Worm (Caenorhabditis elegans) whole organism, midembryonic: ENCODE data around the gene ipp-5.

Experiments used
- T22C8.4 ChIP-seq: fragments of 200-800 bp; sonication (Bioruptor generic); IDR thresholded peaks from 2 replicates; pipeline ENCODE4 v1.3.6; 2022; ENCODE audit warnings: missing genetic modification characterization, missing compliant biosample characterization
- cog-1 ChIP-seq: sonication (generic microtip); optimal IDR thresholded peaks from 2 replicates; lab custom pipeline; 2016; ENCODE audit warnings: missing genetic modification characterization, missing compliant biosample characterization
- flt-1 ChIP-seq: fragments of 200-800 bp; sonication (Bioruptor generic); IDR thresholded peaks from 2 replicates; pipeline ENCODE4 v1.3.6; 2022; ENCODE audit warnings: missing genetic modification characterization, missing compliant biosample characterization
- klf-2 ChIP-seq: fragments of 200-800 bp; sonication (Bioruptor generic); conservative IDR thresholded peaks from 2 replicates; pipeline ENCODE4 v1.3.6; 2022; ENCODE audit warnings: missing genetic modification reagents, missing genetic modification characterization, missing compliant biosample characterization

DNA sequence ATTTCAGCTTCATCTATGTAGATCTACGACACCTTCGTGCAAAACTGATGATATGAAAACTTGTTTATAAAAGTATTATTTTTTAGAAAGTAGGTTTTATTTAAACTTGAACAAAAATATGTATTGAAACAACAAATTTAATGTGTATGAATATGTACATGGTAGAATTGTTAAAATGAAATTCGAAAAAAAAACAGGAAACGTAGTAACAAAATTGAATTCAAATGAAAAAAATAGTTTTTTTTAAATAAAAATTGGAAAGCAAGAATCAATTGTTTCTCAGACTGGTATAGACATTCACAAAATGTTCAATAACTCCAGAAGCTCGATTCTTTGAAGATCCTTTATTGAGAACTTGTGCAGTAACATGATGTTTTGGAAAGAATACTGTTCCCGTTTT, 10.5 kb upstream of the ipp-5 start:
- no peak for TF ChIP-seq cog-1 (tag; lab: Kevin White, UChicago)
- no peak for TF ChIP-seq T22C8.4
- TF ChIP-seq klf-2 (GFP tag; lab: Robert Waterston, UW), result no peak
- TF ChIP-seq flt-1, result no peak
